Fruit fly (Drosophila melanogaster) whole organism, wandering third instar larva: ENCODE results near the gene CG32639.

Experiments used
- Abd-B ChIP-seq: fragments of >200 bp; optimal IDR thresholded peaks from 2 replicates; lab custom pipeline; 2017; ENCODE audit warnings: missing biosample characterization, missing genetic modification characterization
- CG32264 ChIP-seq: fragments of 200-800 bp; sonication (Bioruptor generic); optimal IDR thresholded peaks from 2 replicates; lab custom pipeline; 2016; ENCODE audit warnings: missing biosample characterization, missing genetic modification characterization
- CG9705 ChIP-seq: fragments of 200-800 bp; sonication (Bioruptor generic); optimal IDR thresholded peaks from 2 replicates; lab custom pipeline; 2018; ENCODE audit warnings: missing biosample characterization, mild to moderate bottlenecking, missing genetic modification characterization
- CrebA ChIP-seq: fragments of 200-800 bp; sonication (Bioruptor generic); optimal IDR thresholded peaks from 2 replicates; lab custom pipeline; 2016; ENCODE audit warnings: missing biosample characterization, mild to moderate bottlenecking, missing genetic modification characterization, borderline replicate concordance
- Dfd ChIP-seq: fragments of >200 bp; optimal IDR thresholded peaks from 2 replicates; lab custom pipeline; 2017; ENCODE audit warnings: missing biosample characterization, missing genetic modification characterization
- Dif ChIP-seq: fragments of 200-275, 200-300 bp; sonication (Bioruptor generic); optimal IDR thresholded peaks from 2 replicates; lab custom pipeline; 2018; ENCODE audit warnings: missing biosample characterization, missing genetic modification characterization; ENCODE audit not compliant: partially characterized antibody
- GATAd ChIP-seq: sonication (Bioruptor generic); optimal IDR thresholded peaks from 2 replicates; lab custom pipeline; 2016; ENCODE audit warnings: missing biosample characterization, missing genetic modification characterization
- HLH106 ChIP-seq: fragments of 200-800 bp; optimal IDR thresholded peaks from 3 replicates; lab custom pipeline; 2019; ENCODE audit warnings: missing biosample characterization, mild to moderate bottlenecking, missing genetic modification characterization, moderate library complexity
- Hnf4 ChIP-seq: fragments of 200-800 bp; sonication (Bioruptor generic); optimal IDR thresholded peaks from 2 replicates; lab custom pipeline; 2016; ENCODE audit warnings: missing biosample characterization, mild to moderate bottlenecking, missing genetic modification characterization
- Hr78 ChIP-seq: fragments of >200 bp; optimal IDR thresholded peaks from 2 replicates; lab custom pipeline; 2017; ENCODE audit warnings: missing biosample characterization, missing genetic modification characterization
- Jra ChIP-seq: sonication (Bioruptor generic); optimal IDR thresholded peaks from 2 replicates; lab custom pipeline; 2016; ENCODE audit warnings: missing biosample characterization, missing genetic modification characterization
- Mio ChIP-seq: sonication (Bioruptor generic); optimal IDR thresholded peaks from 2 replicates; lab custom pipeline; 2016; ENCODE audit warnings: missing biosample characterization, missing genetic modification characterization
- Myc ChIP-seq: fragments of >200 bp; optimal IDR thresholded peaks from 2 replicates; lab custom pipeline; 2017
- N ChIP-seq: fragments of >200 bp; optimal IDR thresholded peaks from 2 replicates; lab custom pipeline; 2018; ENCODE audit warnings: missing biosample characterization, missing external identifiers, missing genetic modification characterization
- Rel ChIP-seq, 2 experiments: fragments of 200-800 bp; sonication (Bioruptor generic) in 1 of 2; optimal IDR thresholded peaks; 2 replicates in 1 of 2; 3 replicates in 1 of 2; lab custom pipeline; 2016 to 2019; ENCODE audit warnings: mild to moderate bottlenecking in 2 of 2, missing biosample characterization in 2 of 2, missing genetic modification characterization in 2 of 2, moderate library complexity in 1 of 2
- Sp1 ChIP-seq: fragments of 200-800 bp; sonication (Bioruptor generic); optimal IDR thresholded peaks from 3 replicates; lab custom pipeline; 2019; ENCODE audit warnings: missing biosample characterization, mild to moderate bottlenecking, missing genetic modification characterization, moderate library complexity
- Vsx2 ChIP-seq: fragments of 200-300, 225-300 bp; sonication (Bioruptor generic); optimal IDR thresholded peaks from 2 replicates; lab custom pipeline; 2018; ENCODE audit warnings: missing biosample characterization, missing genetic modification characterization; ENCODE audit not compliant: partially characterized antibody
- brk ChIP-seq: fragments of 200-800 bp; sonication (Bioruptor generic); optimal IDR thresholded peaks from 2 replicates; lab custom pipeline; 2016; ENCODE audit warnings: missing biosample characterization, mild to moderate bottlenecking, missing genetic modification characterization
- dl ChIP-seq, 2 experiments: fragments of 175-275, 200-275 bp in 1 of 2; fragments of 200-275 bp in 1 of 2; sonication (Bioruptor generic); optimal IDR thresholded peaks; lab custom pipeline; 2018; ENCODE audit warnings: mild to moderate bottlenecking in 2 of 2, missing biosample characterization in 2 of 2, missing genetic modification characterization in 2 of 2, moderate library complexity in 2 of 2; ENCODE audit not compliant: partially characterized antibody in 2 of 2, insufficient read depth in 1 of 2
- dmrt93B ChIP-seq: fragments of 200-800 bp; sonication (Bioruptor generic); optimal IDR thresholded peaks from 2 replicates; lab custom pipeline; 2018; ENCODE audit warnings: missing biosample characterization, mild to moderate bottlenecking, missing genetic modification characterization
- dsf ChIP-seq: sonication (Bioruptor generic); optimal IDR thresholded peaks from 2 replicates; lab custom pipeline; 2016; ENCODE audit warnings: missing biosample characterization, missing genetic modification characterization, borderline replicate concordance
- ey ChIP-seq: fragments of 200-800 bp; sonication (Bioruptor generic); optimal IDR thresholded peaks from 2 replicates; lab custom pipeline; 2016; ENCODE audit warnings: missing biosample characterization, missing genetic modification characterization
- foxo ChIP-seq, 2 experiments: fragments of 200-800 bp; sonication (Bioruptor generic); optimal IDR thresholded peaks; 2 replicates in 1 of 2; 3 replicates in 1 of 2; lab custom pipeline; 2016 to 2017; ENCODE audit warnings: missing biosample characterization in 2 of 2, missing genetic modification characterization in 2 of 2
- fru ChIP-seq: fragments of 200-800 bp; sonication (Bioruptor generic); optimal IDR thresholded peaks from 3 replicates; lab custom pipeline; 2016; ENCODE audit warnings: missing biosample characterization, mild to moderate bottlenecking, missing genetic modification characterization
- h ChIP-seq: fragments of 200-800 bp; sonication (Bioruptor generic); optimal IDR thresholded peaks from 3 replicates; lab custom pipeline; 2016; ENCODE audit warnings: missing biosample characterization, mild to moderate bottlenecking, missing genetic modification characterization
- jim ChIP-seq: fragments of 175-275, 200-325 bp; sonication (Bioruptor generic); optimal IDR thresholded peaks from 2 replicates; lab custom pipeline; 2016; ENCODE audit warnings: missing biosample characterization, mild to moderate bottlenecking, missing genetic modification characterization
- pan ChIP-seq: fragments of >200 bp; optimal IDR thresholded peaks from 2 replicates; lab custom pipeline; 2017
- psq ChIP-seq: fragments of 200-800 bp; sonication (Bioruptor generic); optimal IDR thresholded peaks from 3 replicates; lab custom pipeline; 2017; ENCODE audit warnings: missing biosample characterization, mild to moderate bottlenecking, missing genetic modification characterization, moderate library complexity
- rgr ChIP-seq: fragments of 200-800 bp; sonication (Bioruptor generic); optimal IDR thresholded peaks from 3 replicates; lab custom pipeline; 2016; ENCODE audit warnings: missing biosample characterization, mild to moderate bottlenecking, missing genetic modification characterization
- sage ChIP-seq: fragments of 200-800 bp; sonication (Bioruptor generic); optimal IDR thresholded peaks from 2 replicates; lab custom pipeline; 2016; ENCODE audit warnings: missing biosample characterization, mild to moderate bottlenecking, missing genetic modification characterization
- sv ChIP-seq: fragments of 200-800 bp; sonication (Bioruptor generic); optimal IDR thresholded peaks from 3 replicates; lab custom pipeline; 2016; ENCODE audit warnings: missing biosample characterization, missing genetic modification characterization
- tai ChIP-seq: sonication (Bioruptor generic); optimal IDR thresholded peaks from 2 replicates; lab custom pipeline; 2016; ENCODE audit warnings: missing biosample characterization, missing genetic modification characterization
- usp ChIP-seq: fragments of >200 bp; optimal IDR thresholded peaks from 2 replicates; lab custom pipeline; 2017; ENCODE audit warnings: missing biosample characterization, missing genetic modification characterization
- woc ChIP-seq: sonication (Bioruptor generic); optimal IDR thresholded peaks from 2 replicates; lab custom pipeline; 2016; ENCODE audit warnings: missing biosample characterization, mild to moderate bottlenecking, missing genetic modification characterization

Gene CG32639

dm6 chrX:13211357-13212137 lies 24.8 kb downstream of the CG32639 start, which contains the start of gene sno:
TSS of gene sno (minus strand) at chrX:13211674.
- TF ChIP-seq fru (no peak), sage (GFP tag; lab: Kevin White, UChicago) (no peak), CG32264 (GFP tag; lab: Kevin White, UChicago) (no peak), psq (GFP tag; lab: Kevin White, UChicago) (peak; percentile 7), Hnf4 (GFP tag; lab: Kevin White, UChicago) (no peak), Abd-B (GFP tag; lab: Kevin White, UChicago) (no peak), Vsx2 (GFP tag; lab: Kevin White, UChicago) (no peak), Myc (peak; percentile 60), Hr78 (GFP tag; lab: Kevin White, UChicago) (no peak), rgr (GFP tag; lab: Kevin White, UChicago) (no peak), brk (GFP tag; lab: Kevin White, UChicago) (peak; percentile 24), HLH106 (tag; lab: Kevin White, UChicago) (no peak)

- TF ChIP-seq CG32264 (GFP tag; lab: Kevin White, UChicago): no peak
- TF ChIP-seq Dif: no peak
- TF ChIP-seq Hnf4 (GFP tag; lab: Kevin White, UChicago): no peak
- TF ChIP-seq Jra (GFP tag; lab: Kevin White, UChicago): no peak
- TF ChIP-seq, all 38 proteins: peak for 0
These were observed 25.9 kb downstream of the CG32639 start for dm6 chrX:13210429-13210828.

- TF ChIP-seq pan (lab: Kevin White, UChicago): no peak
- TF ChIP-seq sage (GFP tag; lab: Kevin White, UChicago): no peak
- peak; percentile 53 for TF ChIP-seq Sp1 (GFP tag; lab: Kevin White, UChicago)
- no peak for TF ChIP-seq fru
- no peak for TF ChIP-seq foxo (GFP tag; optimal IDR thresholded peaks at IDR 0.05; lab: Kevin White, UChicago)
- no peak for TF ChIP-seq jim
- no peak for TF ChIP-seq sv
These were observed 27.0 kb downstream of the CG32639 start for dm6 chrX:13209410-13209809.

dm6 chrX:13208554-13208953 lies 27.8 kb downstream of the CG32639 start:
- TF ChIP-seq Jra (GFP tag; lab: Kevin White, UChicago): no peak
- TF ChIP-seq CG32264 (GFP tag; lab: Kevin White, UChicago): no peak
- TF ChIP-seq Mio: no peak
- TF ChIP-seq pan (lab: Kevin White, UChicago): no peak
- no peak for TF ChIP-seq sv
- no peak for TF ChIP-seq rgr (GFP tag; lab: Kevin White, UChicago)
- no peak for TF ChIP-seq CrebA
- TF ChIP-seq dsf (GFP tag; lab: Kevin White, UChicago): no peak
- no peak for TF ChIP-seq Dfd (GFP tag; lab: Kevin White, UChicago)
- no peak for TF ChIP-seq h (GFP tag; lab: Kevin White, UChicago)
- no peak for TF ChIP-seq dmrt93B (GFP tag; lab: Kevin White, UChicago)
- TF ChIP-seq N: no peak
- TF ChIP-seq psq (GFP tag; lab: Kevin White, UChicago): no peak
- no peak for TF ChIP-seq tai (GFP tag; lab: Kevin White, UChicago)
- no peak for TF ChIP-seq jim
- no peak for TF ChIP-seq Dif

dm6 chrX:13208075-13208474 lies 28.3 kb downstream of the CG32639 start:
- TF ChIP-seq Dif (no peak), CG32264 (GFP tag; lab: Kevin White, UChicago) (no peak), CrebA (no peak), woc (GFP tag; lab: Kevin White, UChicago) (no peak), Rel (GFP tag; optimal IDR thresholded peaks at IDR 0.05; lab: Kevin White, UChicago) (no peak), Rel (tag; optimal IDR thresholded peaks at IDR 0.05; lab: Kevin White, UChicago) (no peak), N (no peak), Jra (GFP tag; lab: Kevin White, UChicago) (no peak), psq (GFP tag; lab: Kevin White, UChicago) (peak; percentile 6), jim (no peak), foxo (GFP tag; optimal IDR thresholded peaks at IDR 0.05; lab: Kevin White, UChicago) (no peak), Hnf4 (GFP tag; lab: Kevin White, UChicago) (no peak), usp (GFP tag; lab: Kevin White, UChicago) (no peak), GATAd (no peak), ey (GFP tag; lab: Kevin White, UChicago) (no peak), fru (no peak), CG9705 (GFP tag; lab: Kevin White, UChicago) (no peak), Mio (no peak), dl (GFP tag; optimal IDR thresholded peaks at IDR 0.05; lab: Kevin White, UChicago; ENCODE audit: insufficient read depth in 1 of 2, partially characterized antibody in 2 of 2) (no peak), rgr (GFP tag; lab: Kevin White, UChicago) (peak; percentile 1), Dfd (GFP tag; lab: Kevin White, UChicago) (no peak), pan (lab: Kevin White, UChicago) (no peak), HLH106 (tag; lab: Kevin White, UChicago) (peak; percentile 17)
